Fruit fly (Drosophila melanogaster) whole organism, embryonic: ENCODE results near the gene CG32647.

Experiments
- Adf1 ChIP-seq: fragments of 200-800 bp; sonication (Bioruptor generic); IDR thresholded peaks from 2 replicates; pipeline ENCODE4 v1.3.6; 2022; ENCODE audit warnings: missing biosample characterization, missing genetic modification characterization
- CG10979 ChIP-seq: fragments of 200-800 bp; sonication (Bioruptor generic); optimal IDR thresholded peaks from 2 replicates; lab custom pipeline; 2018; ENCODE audit warnings: missing biosample characterization, mild to moderate bottlenecking, missing genetic modification characterization, moderate library complexity
- CG12155 ChIP-seq: fragments of 200-800 bp; sonication (Bioruptor generic); optimal IDR thresholded peaks from 3 replicates; lab custom pipeline; 2016; ENCODE audit warnings: missing biosample characterization, missing genetic modification characterization
- CG12769 ChIP-seq: fragments of 200-800 bp; sonication (Bioruptor generic); optimal IDR thresholded peaks from 2 replicates; lab custom pipeline; 2019; ENCODE audit warnings: missing biosample characterization, mild to moderate bottlenecking, missing genetic modification characterization, moderate library complexity
- CG13775 ChIP-seq: fragments of 200-800 bp; sonication (Bioruptor generic); optimal IDR thresholded peaks from 3 replicates; lab custom pipeline; 2017; ENCODE audit warnings: missing biosample characterization, mild to moderate bottlenecking, missing genetic modification characterization
- CG1529 ChIP-seq: fragments of 200-800 bp; sonication (Bioruptor generic); optimal IDR thresholded peaks from 3 replicates; lab custom pipeline; 2018; ENCODE audit warnings: missing biosample characterization, missing genetic modification characterization
- CG16863 ChIP-seq: fragments of 200-800 bp; sonication (Bioruptor generic); optimal IDR thresholded peaks from 3 replicates; lab custom pipeline; 2016; ENCODE audit warnings: missing biosample characterization, missing genetic modification characterization
- CG18011 ChIP-seq: fragments of 200-800 bp; sonication (Bioruptor generic); optimal IDR thresholded peaks from 2 replicates; lab custom pipeline; 2017; ENCODE audit warnings: missing biosample characterization, missing genetic modification characterization, mild to moderate bottlenecking, moderate library complexity, missing genotype
- CG31224 ChIP-seq: fragments of 200-800 bp; sonication (Bioruptor generic); IDR thresholded peaks from 2 replicates; pipeline ENCODE4 v1.3.6; 2022; ENCODE audit warnings: missing biosample characterization, missing genetic modification characterization
- CG5245 ChIP-seq: fragments of 200-800 bp; sonication (Bioruptor generic); optimal IDR thresholded peaks from 3 replicates; lab custom pipeline; 2016; ENCODE audit warnings: missing biosample characterization, missing genetic modification characterization
- CG6689 ChIP-seq: fragments of 200-800 bp; sonication (Bioruptor generic); IDR thresholded peaks from 2 replicates; pipeline ENCODE4 v1.3.6; 2022; ENCODE audit warnings: missing biosample characterization, missing genetic modification characterization
- CG7271 ChIP-seq: fragments of 200-800 bp; sonication (Bioruptor generic); optimal IDR thresholded peaks from 2 replicates; lab custom pipeline; 2018; ENCODE audit warnings: missing biosample characterization, mild to moderate bottlenecking, missing genetic modification characterization, moderate library complexity
- CG7786 ChIP-seq: fragments of 200-800 bp; sonication (Bioruptor generic); optimal IDR thresholded peaks from 2 replicates; lab custom pipeline; 2016; ENCODE audit warnings: missing biosample characterization, missing genetic modification characterization
- CG8281 ChIP-seq: fragments of 200-800 bp; sonication (Bioruptor generic); optimal IDR thresholded peaks from 2 replicates; lab custom pipeline; 2018; ENCODE audit warnings: missing biosample characterization, mild to moderate bottlenecking, missing genetic modification characterization, moderate library complexity
- CG8924 ChIP-seq: fragments of 200-800 bp; optimal IDR thresholded peaks from 3 replicates; lab custom pipeline; 2019; ENCODE audit warnings: missing biosample characterization, mild to moderate bottlenecking, missing genetic modification characterization, moderate library complexity
- CG9932 ChIP-seq: fragments of 200-800 bp; sonication (Bioruptor generic); IDR thresholded peaks from 2 replicates; pipeline ENCODE4 v1.3.6; 2022; ENCODE audit warnings: missing biosample characterization, missing genetic modification characterization
- CHES-1-like ChIP-seq: fragments of 200-800 bp; sonication (Bioruptor generic); optimal IDR thresholded peaks from 2 replicates; lab custom pipeline; 2016; ENCODE audit warnings: missing biosample characterization, missing genetic modification characterization
- CTCF ChIP-seq: fragments of 200-800 bp; sonication (Bioruptor generic); optimal IDR thresholded peaks from 2 replicates; lab custom pipeline; 2017; ENCODE audit warnings: missing biosample characterization, mild to moderate bottlenecking, missing genetic modification characterization, moderate library complexity
- E2f2 ChIP-seq: fragments of 200-800 bp; sonication (Bioruptor generic); IDR thresholded peaks from 2 replicates; pipeline ENCODE4 v1.3.6; 2022; ENCODE audit warnings: missing biosample characterization, missing genetic modification characterization
- ERR ChIP-seq: fragments of 200-800 bp; sonication (Bioruptor generic); optimal IDR thresholded peaks from 2 replicates; lab custom pipeline; 2016; ENCODE audit warnings: missing biosample characterization, missing genetic modification characterization
- Eip74EF ChIP-seq, 2 experiments: fragments of 200-800 bp in 1 of 2; fragments of >200 bp in 1 of 2; sonication (Bioruptor generic) in 1 of 2; optimal IDR thresholded peaks; 2 replicates each; lab custom pipeline; 2017 to 2019; ENCODE audit warnings: missing biosample characterization in 2 of 2, missing genetic modification characterization in 2 of 2, mild to moderate bottlenecking in 1 of 2, moderate library complexity in 1 of 2
- H2.0 ChIP-seq: fragments of 200-800 bp; sonication (Bioruptor generic); IDR thresholded peaks from 2 replicates; pipeline ENCODE4 v1.3.6; 2022; ENCODE audit warnings: missing biosample characterization, missing genetic modification characterization
- Lpt ChIP-seq: fragments of >200 bp; optimal IDR thresholded peaks from 2 replicates; lab custom pipeline; 2018; ENCODE audit warnings: missing biosample characterization, missing genetic modification characterization
- Max ChIP-seq: fragments of 200-800 bp; sonication (Bioruptor generic); optimal IDR thresholded peaks from 2 replicates; lab custom pipeline; 2016; ENCODE audit warnings: missing biosample characterization, mild to moderate bottlenecking, missing genetic modification characterization
- Nf-YA ChIP-seq: fragments of 200-800 bp; sonication (Bioruptor generic); IDR thresholded peaks from 2 replicates; pipeline ENCODE4 v1.3.6; 2022; ENCODE audit warnings: missing biosample characterization, missing genetic modification characterization
- Nf-YB ChIP-seq: fragments of 200-800 bp; sonication (Bioruptor generic); optimal IDR thresholded peaks from 3 replicates; lab custom pipeline; 2019; ENCODE audit warnings: missing biosample characterization, mild to moderate bottlenecking, missing genetic modification characterization, moderate library complexity
- PHDP ChIP-seq: fragments of 200-800 bp; sonication (Bioruptor generic); optimal IDR thresholded peaks from 3 replicates; lab custom pipeline; 2018; ENCODE audit warnings: missing biosample characterization, mild to moderate bottlenecking, missing genetic modification characterization, moderate library complexity
- Poxn ChIP-seq: fragments of 200-800 bp; sonication (Bioruptor generic); IDR thresholded peaks from 2 replicates; pipeline ENCODE4 v1.3.6; 2022; ENCODE audit warnings: missing biosample characterization, missing genetic modification characterization
- Ravus ChIP-seq: fragments of 200-800 bp; sonication (Bioruptor generic); IDR thresholded peaks from 2 replicates; pipeline ENCODE4 v1.3.6; 2022; ENCODE audit warnings: missing biosample characterization, missing genetic modification characterization
- Sox102F ChIP-seq: fragments of 200-800 bp; sonication (Bioruptor generic); optimal IDR thresholded peaks from 2 replicates; lab custom pipeline; 2018; ENCODE audit warnings: missing biosample characterization, mild to moderate bottlenecking, missing genetic modification characterization, moderate library complexity
- Spps ChIP-seq: fragments of 200-800 bp; sonication (Bioruptor generic); optimal IDR thresholded peaks from 2 replicates; lab custom pipeline; 2018; ENCODE audit warnings: missing biosample characterization, mild to moderate bottlenecking, missing genetic modification characterization
- Vsx1 ChIP-seq: fragments of 200-800 bp; sonication (Bioruptor generic); optimal IDR thresholded peaks from 2 replicates; lab custom pipeline; 2017; ENCODE audit warnings: missing biosample characterization, mild to moderate bottlenecking, missing genetic modification characterization, missing genetic modification reagents
- bsh ChIP-seq, 2 experiments: fragments of 200-800 bp; sonication (Bioruptor generic); optimal IDR thresholded peaks; 2 replicates each; lab custom pipeline; 2017 to 2018; ENCODE audit warnings: mild to moderate bottlenecking in 2 of 2, missing biosample characterization in 2 of 2, missing genetic modification characterization in 2 of 2, moderate library complexity in 1 of 2
- chinmo ChIP-seq: fragments of 200-800 bp; sonication (Bioruptor generic); IDR thresholded peaks from 4 replicates; pipeline ENCODE4 v1.3.6; 2022; ENCODE audit warnings: missing biosample characterization, missing genetic modification characterization; ENCODE audit not compliant: partially characterized antibody
- cwo ChIP-seq: fragments of 200-800 bp; sonication (Bioruptor generic); optimal IDR thresholded peaks from 3 replicates; lab custom pipeline; 2017; ENCODE audit warnings: missing biosample characterization, missing genetic modification characterization, mild to moderate bottlenecking, moderate library complexity, missing genetic modification reagents
- danr ChIP-seq: fragments of 200-800 bp; sonication (Bioruptor generic); IDR thresholded peaks from 2 replicates; pipeline ENCODE4 v1.3.6; 2022; ENCODE audit warnings: missing biosample characterization, missing genetic modification characterization
- dpn ChIP-seq, 2 experiments: fragments of 200-800 bp; sonication (Bioruptor generic); optimal IDR thresholded peaks; 3 replicates each; lab custom pipeline; 2016; ENCODE audit warnings: missing biosample characterization in 2 of 2, missing genetic modification characterization in 2 of 2
- exex ChIP-seq: fragments of 200-800 bp; sonication (Bioruptor generic); optimal IDR thresholded peaks from 4 replicates; lab custom pipeline; 2018; ENCODE audit warnings: missing biosample characterization, mild to moderate bottlenecking, missing genetic modification characterization, moderate library complexity
- gem ChIP-seq: fragments of 200-800 bp; sonication (Bioruptor generic); optimal IDR thresholded peaks from 2 replicates; lab custom pipeline; 2019; ENCODE audit warnings: missing biosample characterization, mild to moderate bottlenecking, missing genetic modification characterization, moderate library complexity
- gro ChIP-seq: fragments of 200-800 bp; sonication (Bioruptor generic); optimal IDR thresholded peaks from 2 replicates; lab custom pipeline; 2016; ENCODE audit warnings: missing biosample characterization, missing genetic modification characterization
- h ChIP-seq: fragments of >200 bp; optimal IDR thresholded peaks from 2 replicates; lab custom pipeline; 2017
- lab ChIP-seq: fragments of 200-800 bp; sonication (Bioruptor generic); optimal IDR thresholded peaks from 3 replicates; lab custom pipeline; 2017; ENCODE audit warnings: missing biosample characterization, missing genetic modification characterization, mild to moderate bottlenecking, moderate library complexity, missing genetic modification reagents
- luna ChIP-seq: fragments of 200-800 bp; sonication (Bioruptor generic); optimal IDR thresholded peaks from 2 replicates; lab custom pipeline; 2016; ENCODE audit warnings: missing biosample characterization, missing genetic modification characterization
- prd ChIP-seq, 3 experiments: fragments of >200 bp in 2 of 3; fragments of 200-800 bp in 1 of 3; sonication (Bioruptor generic) in 1 of 3; optimal IDR thresholded peaks in 2 of 3; IDR thresholded peaks in 1 of 3; 2 replicates in 2 of 3; 3 replicates in 1 of 3; pipeline versions ENCODE4 v1.3.6 to Lab custom; 2017 to 2022; ENCODE audit warnings: missing biosample characterization in 1 of 3, missing genetic modification characterization in 1 of 3
- seq ChIP-seq: fragments of 200-800 bp; sonication (Bioruptor generic); IDR thresholded peaks from 2 replicates; pipeline ENCODE4 v1.3.6; 2022; ENCODE audit warnings: missing biosample characterization, missing genetic modification characterization
- stwl ChIP-seq: fragments of 200-800 bp; sonication (Bioruptor generic); optimal IDR thresholded peaks from 3 replicates; lab custom pipeline; 2018; ENCODE audit warnings: missing biosample characterization, mild to moderate bottlenecking, missing genetic modification characterization, moderate library complexity
- tio ChIP-seq: fragments of 200-800 bp; sonication (Bioruptor generic); optimal IDR thresholded peaks from 2 replicates; lab custom pipeline; 2017; ENCODE audit warnings: missing biosample characterization, missing genetic modification characterization, inconsistent platforms
- vvl ChIP-seq: fragments of 200-800 bp; sonication (Bioruptor generic); IDR thresholded peaks from 2 replicates; pipeline ENCODE4 v1.3.6; 2022; ENCODE audit warnings: missing biosample characterization, missing genetic modification characterization

CG32647 gene

DNA sequence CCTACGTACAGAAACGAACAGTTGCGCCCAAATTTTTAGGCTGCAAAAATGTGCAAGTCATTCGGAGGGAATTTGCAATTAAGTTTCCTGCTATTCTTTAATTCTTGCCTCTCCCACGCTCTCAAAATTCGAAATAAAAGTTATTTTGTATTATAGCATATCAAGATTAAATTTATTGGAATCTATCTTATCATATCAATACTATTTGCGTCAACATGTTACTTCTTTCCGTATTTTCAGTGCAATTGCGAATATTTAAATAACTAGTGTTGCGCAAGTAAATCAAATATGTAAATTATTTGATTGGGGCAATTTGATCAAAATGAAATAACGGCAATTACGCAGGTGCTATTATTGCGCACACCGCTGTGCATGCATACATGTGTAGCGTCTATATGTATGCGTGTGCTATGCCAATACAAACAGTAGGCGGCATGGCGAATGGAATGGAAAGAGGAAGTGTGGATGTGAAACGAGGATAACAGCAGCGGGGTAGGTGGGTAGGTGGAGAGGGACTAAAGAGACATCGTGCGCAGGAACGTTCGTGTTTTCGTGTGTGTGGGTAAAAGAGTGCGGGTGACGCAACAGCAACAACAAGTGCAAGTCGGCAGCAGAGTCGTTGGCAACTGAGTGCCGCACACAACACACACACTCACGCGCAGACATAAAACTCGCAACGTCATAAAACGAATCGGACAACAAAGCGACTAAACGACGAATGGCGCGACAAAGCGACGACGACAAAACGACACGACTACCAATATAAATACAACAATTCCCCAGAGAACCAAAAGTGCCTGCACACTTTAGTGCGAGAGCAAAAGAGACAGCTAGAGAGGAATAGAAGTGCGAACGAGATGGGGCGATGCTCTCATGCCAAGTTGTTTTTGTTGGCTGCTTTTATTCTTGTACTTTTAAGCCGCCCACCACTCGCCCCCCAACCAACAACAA is 49.0 kb downstream of the CG32647 start (continued):
- peak; percentile 67 to 89 for TF ChIP-seq bsh (GFP tag; optimal IDR thresholded peaks at IDR 0.05; lab: Kevin White, UChicago)
- TF ChIP-seq CG1529 (GFP tag; lab: Kevin White, UChicago) = peak; percentile 94
- TF ChIP-seq Max = peak; percentile 96
- no peak for TF ChIP-seq Lpt
- TF ChIP-seq E2f2 = peak; percentile 47
- TF ChIP-seq Nf-YB (GFP tag; lab: Kevin White, UChicago) = peak; percentile 82
- peak; percentile 90 for TF ChIP-seq Vsx1
- 0 out of 2 replicates have a peak, but pooled peaks have one; percentile 62 for TF ChIP-seq vvl (GFP tag; lab: Robert Waterston, UW)
- TF ChIP-seq cwo = peak; percentile 84
- TF ChIP-seq CG8924 (tag; lab: Kevin White, UChicago) = peak; percentile 95
- peak; percentile 91 for TF ChIP-seq CG16863
- TF ChIP-seq CHES-1-like (GFP tag; lab: Kevin White, UChicago) = peak; percentile 84
- peak; percentile 90 for TF ChIP-seq CG12155 (GFP tag; lab: Kevin White, UChicago)
- peak; percentile 92 for TF ChIP-seq CG6689 (GFP tag; lab: Robert Waterston, UW)
- peak; percentile 93 for TF ChIP-seq PHDP (tag; lab: Kevin White, UChicago)
- TF ChIP-seq CTCF (GFP tag; lab: Kevin White, UChicago) = peak; percentile 51
- peak; percentile 87 for TF ChIP-seq CG12769
- TF ChIP-seq CG18011 (GFP tag; lab: Kevin White, UChicago) = peak; percentile 84
- TF ChIP-seq luna = peak; percentile 82
- peak; percentile 59; the same call in 1 of the 2 replicates for TF ChIP-seq CG31224 (GFP tag; lab: Robert Waterston, UW)
- TF ChIP-seq chinmo (GFP tag; lab: Robert Waterston, UW) = peak; percentile 97
- peak; percentile 46 for TF ChIP-seq Ravus
- peak; percentile 98 for TF ChIP-seq tio (GFP tag; lab: Kevin White, UChicago)
- TF ChIP-seq Nf-YA (GFP tag; lab: Robert Waterston, UW) = peak; percentile 76; the same call in 1 of the 2 replicates
- peak; percentile 78 for TF ChIP-seq Spps (tag; lab: Kevin White, UChicago)
- TF ChIP-seq CG13775 (GFP tag; lab: Kevin White, UChicago) = peak; percentile 98
- peak; percentile 93 for TF ChIP-seq Sox102F (GFP tag; lab: Kevin White, UChicago)
- TF ChIP-seq CG7271 = no peak
- peak; percentile 89 for TF ChIP-seq CG5245 (GFP tag; lab: Kevin White, UChicago)
- peak; percentile 85 for TF ChIP-seq Adf1 (GFP tag; lab: Robert Waterston, UW)
- no peak for TF ChIP-seq h
- TF ChIP-seq Eip74EF (GFP tag; optimal IDR thresholded peaks at IDR 0.05; lab: Kevin White, UChicago) = peak in 1 of 2 experiments; percentile 90
- peak; percentile 58 for TF ChIP-seq Poxn (GFP tag; lab: Robert Waterston, UW)
- TF ChIP-seq CG10979 = peak; percentile 94
- peak; percentile 76 for TF ChIP-seq ERR (GFP tag; lab: Kevin White, UChicago)
- peak; percentile 69 for TF ChIP-seq exex (tag; lab: Kevin White, UChicago)
- TF ChIP-seq H2.0 = peak; percentile 60
- TF ChIP-seq dpn (GFP tag; optimal IDR thresholded peaks at IDR 0.05; lab: Kevin White, UChicago) = peak; percentile 93 to 95
- TF ChIP-seq CG9932 = peak; percentile 79
- TF ChIP-seq stwl (tag; lab: Kevin White, UChicago) = no peak
- peak; percentile 92 for TF ChIP-seq CG7786 (GFP tag; lab: Kevin White, UChicago)
- TF ChIP-seq prd (optimal IDR thresholded peaks at IDR 0.05; lab: Kevin White, UChicago) = no peak
- peak; percentile 90 for TF ChIP-seq prd (GFP tag; IDR thresholded peaks at IDR 0.05; lab: Robert Waterston, UW)
- TF ChIP-seq CG8281 = peak; percentile 86
- peak; percentile 84 for TF ChIP-seq gro
- TF ChIP-seq gem (tag; lab: Kevin White, UChicago) = peak; percentile 97
- TF ChIP-seq seq (GFP tag; lab: Robert Waterston, UW) = peak; percentile 81
- peak; percentile 78 for TF ChIP-seq danr (GFP tag; lab: Robert Waterston, UW)
- TF ChIP-seq lab = peak; percentile 91
